Fruit fly (Drosophila melanogaster) whole organism, embryonic: ENCODE measurements around the gene Ets97D.
A peak's percentile ranks its signal among the peaks of the same experiment; 100 is the strongest.

Experiments used
- Aef1 ChIP-seq: fragments of 200-800 bp; sonication (Bioruptor generic); IDR thresholded peaks from 3 replicates; pipeline ENCODE4 v1.3.6; 2022; ENCODE audit warnings: missing biosample characterization, missing genetic modification characterization
- Antp ChIP-seq: fragments of 200-800 bp; sonication (Bioruptor generic); optimal IDR thresholded peaks from 3 replicates; lab custom pipeline; 2016; ENCODE audit warnings: missing biosample characterization, missing genetic modification characterization
- Atf3 ChIP-seq: fragments of 200-800 bp; sonication (Bioruptor generic); optimal IDR thresholded peaks from 3 replicates; lab custom pipeline; 2016; ENCODE audit warnings: missing biosample characterization, missing genetic modification characterization
- B-H1 ChIP-seq: fragments of 200-800 bp; sonication (Bioruptor generic); IDR thresholded peaks from 3 replicates; pipeline ENCODE4 v1.3.6; 2022; ENCODE audit warnings: missing biosample characterization, missing genetic modification characterization
- CG10366 ChIP-seq: fragments of 200-800 bp; sonication (Bioruptor generic); IDR thresholded peaks from 2 replicates; pipeline ENCODE4 v1.3.6; 2022; ENCODE audit warnings: missing biosample characterization, missing genetic modification characterization
- CG10565 ChIP-seq: fragments of 200-800 bp; sonication (Bioruptor generic); optimal IDR thresholded peaks from 3 replicates; lab custom pipeline; 2016; ENCODE audit warnings: missing biosample characterization, mild to moderate bottlenecking, missing genetic modification characterization
- CG10654 ChIP-seq: fragments of 200-800 bp; sonication (Bioruptor generic); optimal IDR thresholded peaks from 2 replicates; lab custom pipeline; 2016; ENCODE audit warnings: missing biosample characterization, missing genetic modification characterization
- CG12219 ChIP-seq: fragments of 200-800 bp; sonication (Bioruptor generic); optimal IDR thresholded peaks from 3 replicates; lab custom pipeline; 2018; ENCODE audit warnings: missing biosample characterization, mild to moderate bottlenecking, missing genetic modification characterization
- CG1233 ChIP-seq: fragments of 200-800 bp; sonication (Bioruptor generic); optimal IDR thresholded peaks from 4 replicates; lab custom pipeline; 2018; ENCODE audit warnings: missing biosample characterization, mild to moderate bottlenecking, missing genetic modification characterization
- CG13123 ChIP-seq: fragments of 200-800 bp; sonication (Bioruptor generic); optimal IDR thresholded peaks from 2 replicates; lab custom pipeline; 2016; ENCODE audit warnings: missing biosample characterization, missing genetic modification characterization
- CG15073 ChIP-seq: fragments of 200-800 bp; sonication (Bioruptor generic); optimal IDR thresholded peaks from 2 replicates; lab custom pipeline; 2016; ENCODE audit warnings: missing biosample characterization, missing genetic modification characterization
- CG15696 ChIP-seq: fragments of 200-800 bp; sonication (Bioruptor generic); optimal IDR thresholded peaks from 2 replicates; lab custom pipeline; 2019; ENCODE audit warnings: missing biosample characterization, mild to moderate bottlenecking, missing genetic modification characterization, moderate library complexity
- CG16813 ChIP-seq: fragments of 200-800 bp; sonication (Bioruptor generic); IDR thresholded peaks from 3 replicates; pipeline ENCODE4 v1.3.6; 2022; ENCODE audit warnings: missing biosample characterization, missing genetic modification characterization; ENCODE audit not compliant: partially characterized antibody
- CG17359 ChIP-seq: fragments of 200-800 bp; sonication (Bioruptor generic); optimal IDR thresholded peaks from 3 replicates; lab custom pipeline; 2018; ENCODE audit warnings: missing biosample characterization, mild to moderate bottlenecking, missing genetic modification characterization, moderate library complexity
- CG2889 ChIP-seq: fragments of 200-800 bp; sonication (Bioruptor generic); IDR thresholded peaks from 3 replicates; pipeline ENCODE4 v1.3.6; 2022; ENCODE audit warnings: missing biosample characterization, missing genetic modification characterization
- CG30020 ChIP-seq: fragments of 200-800 bp; optimal IDR thresholded peaks from 2 replicates; lab custom pipeline; 2019; ENCODE audit warnings: missing biosample characterization, mild to moderate bottlenecking, missing genetic modification characterization, moderate library complexity
- CG30403 ChIP-seq: fragments of 200-800 bp; sonication (Bioruptor generic); optimal IDR thresholded peaks from 3 replicates; lab custom pipeline; 2016; ENCODE audit warnings: missing biosample characterization, missing genetic modification characterization
- CG4404 ChIP-seq: fragments of 200-800 bp; sonication (Bioruptor generic); IDR thresholded peaks from 2 replicates; pipeline ENCODE4 v1.3.6; 2022; ENCODE audit warnings: missing biosample characterization, missing genetic modification characterization
- CG4707 ChIP-seq: fragments of 200-800 bp; sonication (Bioruptor generic); optimal IDR thresholded peaks from 2 replicates; lab custom pipeline; 2018; ENCODE audit warnings: missing biosample characterization, mild to moderate bottlenecking, missing genetic modification characterization, moderate library complexity
- CG5180 ChIP-seq: fragments of 200-800 bp; sonication (Bioruptor generic); optimal IDR thresholded peaks from 3 replicates; lab custom pipeline; 2017; ENCODE audit warnings: missing biosample characterization, missing genetic modification characterization, mild to moderate bottlenecking, moderate library complexity, missing genetic modification reagents
- CG6765 ChIP-seq: fragments of 200-800 bp; sonication (Bioruptor generic); optimal IDR thresholded peaks from 3 replicates; lab custom pipeline; 2017; ENCODE audit warnings: missing biosample characterization, mild to moderate bottlenecking, missing genetic modification characterization
- CG9817 ChIP-seq: fragments of 200-800 bp; sonication (Bioruptor generic); optimal IDR thresholded peaks from 2 replicates; lab custom pipeline; 2018; ENCODE audit warnings: missing biosample characterization, mild to moderate bottlenecking, missing genetic modification characterization, moderate library complexity
- CHES-1-like ChIP-seq: fragments of 200-800 bp; sonication (Bioruptor generic); optimal IDR thresholded peaks from 2 replicates; lab custom pipeline; 2016; ENCODE audit warnings: missing biosample characterization, missing genetic modification characterization
- E2f1 ChIP-seq: fragments of 200-800 bp; sonication (Bioruptor generic); IDR thresholded peaks from 2 replicates; pipeline ENCODE4 v1.3.6; 2022; ENCODE audit warnings: missing biosample characterization, missing genetic modification characterization
- Ets97D ChIP-seq: fragments of 200-800 bp; sonication (Bioruptor generic); optimal IDR thresholded peaks from 3 replicates; lab custom pipeline; 2016; ENCODE audit warnings: missing biosample characterization, missing genetic modification characterization
- Hand ChIP-seq: fragments of 200-800 bp; sonication (Bioruptor generic); optimal IDR thresholded peaks from 2 replicates; lab custom pipeline; 2017; ENCODE audit warnings: mild to moderate bottlenecking, missing biosample characterization, missing genetic modification reagents, missing genetic modification characterization
- Hey ChIP-seq: fragments of 200-800 bp; sonication (Bioruptor generic); optimal IDR thresholded peaks from 3 replicates; lab custom pipeline; 2018; ENCODE audit warnings: missing biosample characterization, mild to moderate bottlenecking, missing genetic modification characterization
- Hr3 ChIP-seq: fragments of 200-800 bp; sonication (Bioruptor generic); optimal IDR thresholded peaks from 3 replicates; lab custom pipeline; 2016; ENCODE audit warnings: missing biosample characterization, missing genetic modification characterization
- Lpt ChIP-seq: fragments of >200 bp; optimal IDR thresholded peaks from 2 replicates; lab custom pipeline; 2018; ENCODE audit warnings: missing biosample characterization, missing genetic modification characterization
- Mad ChIP-seq: fragments of 200-800 bp; sonication (Bioruptor generic); optimal IDR thresholded peaks from 2 replicates; lab custom pipeline; 2016; ENCODE audit warnings: missing biosample characterization, missing genetic modification characterization
- Max ChIP-seq: fragments of 200-800 bp; sonication (Bioruptor generic); optimal IDR thresholded peaks from 2 replicates; lab custom pipeline; 2016; ENCODE audit warnings: missing biosample characterization, mild to moderate bottlenecking, missing genetic modification characterization
- Oaz ChIP-seq: fragments of 200-800 bp; sonication (Bioruptor generic); IDR thresholded peaks from 2 replicates; pipeline ENCODE4 v1.3.6; 2022; ENCODE audit warnings: missing biosample characterization, missing genetic modification characterization
- PHDP ChIP-seq: fragments of 200-800 bp; sonication (Bioruptor generic); optimal IDR thresholded peaks from 3 replicates; lab custom pipeline; 2018; ENCODE audit warnings: missing biosample characterization, mild to moderate bottlenecking, missing genetic modification characterization, moderate library complexity
- Poxn ChIP-seq: fragments of 200-800 bp; sonication (Bioruptor generic); IDR thresholded peaks from 2 replicates; pipeline ENCODE4 v1.3.6; 2022; ENCODE audit warnings: missing biosample characterization, missing genetic modification characterization
- Scr ChIP-seq: fragments of 200-800 bp; sonication (Bioruptor generic); IDR thresholded peaks from 2 replicates; pipeline ENCODE4 v1.3.6; 2022; ENCODE audit warnings: missing biosample characterization, missing genetic modification characterization; ENCODE audit not compliant: partially characterized antibody
- Sin3A ChIP-seq: fragments of >200 bp; optimal IDR thresholded peaks from 2 replicates; lab custom pipeline; 2018
- Sry-β ChIP-seq: fragments of 200-800 bp; sonication (Bioruptor generic); optimal IDR thresholded peaks from 2 replicates; lab custom pipeline; 2018; ENCODE audit warnings: missing biosample characterization, mild to moderate bottlenecking, missing genetic modification characterization, moderate library complexity
- Xrp1 ChIP-seq: fragments of 200-800 bp; sonication (Bioruptor generic); IDR thresholded peaks from 2 replicates; pipeline ENCODE4 v1.3.6; 2022; ENCODE audit warnings: missing biosample characterization, missing genetic modification characterization
- YL-1 ChIP-seq: fragments of 200-800 bp; sonication (Bioruptor generic); optimal IDR thresholded peaks from 3 replicates; lab custom pipeline; 2017; ENCODE audit warnings: missing biosample characterization, mild to moderate bottlenecking, missing genetic modification characterization
- bbx ChIP-seq: fragments of 200-800 bp; sonication (Bioruptor generic); IDR thresholded peaks from 2 replicates; pipeline ENCODE4 v1.3.6; 2022; ENCODE audit warnings: missing biosample characterization, missing genetic modification characterization; ENCODE audit not compliant: partially characterized antibody
- br ChIP-seq: fragments of >200 bp; optimal IDR thresholded peaks from 2 replicates; lab custom pipeline; 2017
- cas ChIP-seq: fragments of 200-800 bp; sonication (Bioruptor generic); IDR thresholded peaks from 2 replicates; pipeline ENCODE4 v1.3.6; 2022; ENCODE audit warnings: missing biosample characterization, missing genetic modification characterization
- caup ChIP-seq: fragments of 200-800 bp; sonication (Bioruptor generic); optimal IDR thresholded peaks from 3 replicates; lab custom pipeline; 2017; ENCODE audit warnings: missing biosample characterization, mild to moderate bottlenecking, missing genetic modification characterization, moderate library complexity; ENCODE audit not compliant: severe bottlenecking
- eyg ChIP-seq: fragments of 200-800 bp; sonication (Bioruptor generic); optimal IDR thresholded peaks from 3 replicates; lab custom pipeline; 2016; ENCODE audit warnings: missing biosample characterization, missing genetic modification characterization
- insv ChIP-seq, 2 experiments: fragments of 200-800 bp; sonication (Bioruptor generic); optimal IDR thresholded peaks; 3 replicates each; lab custom pipeline; 2016 to 2018; ENCODE audit warnings: missing biosample characterization in 2 of 2, missing genetic modification characterization in 2 of 2
- jigr1 ChIP-seq: fragments of 200-800 bp; sonication (Bioruptor generic); IDR thresholded peaks from 3 replicates; pipeline ENCODE4 v1.3.6; 2022; ENCODE audit warnings: missing biosample characterization, missing genetic modification characterization
- kah ChIP-seq: fragments of 200-800 bp; sonication (Bioruptor generic); optimal IDR thresholded peaks from 2 replicates; lab custom pipeline; 2018; ENCODE audit warnings: missing biosample characterization, mild to moderate bottlenecking, missing genetic modification characterization
- org-1 ChIP-seq: fragments of 200-800 bp; sonication (Bioruptor generic); optimal IDR thresholded peaks from 2 replicates; lab custom pipeline; 2017; ENCODE audit warnings: missing biosample characterization, missing genetic modification characterization
- pho ChIP-seq: fragments of 200-800 bp; sonication (Bioruptor generic); optimal IDR thresholded peaks from 2 replicates; lab custom pipeline; 2016; ENCODE audit warnings: missing biosample characterization, missing genetic modification characterization
- seq ChIP-seq: fragments of 200-800 bp; sonication (Bioruptor generic); IDR thresholded peaks from 2 replicates; pipeline ENCODE4 v1.3.6; 2022; ENCODE audit warnings: missing biosample characterization, missing genetic modification characterization
- sug ChIP-seq: fragments of 200-800 bp; optimal IDR thresholded peaks from 2 replicates; lab custom pipeline; 2019; ENCODE audit warnings: missing biosample characterization, mild to moderate bottlenecking, missing genetic modification characterization, moderate library complexity
- zen ChIP-seq: fragments of 200-800 bp; sonication (Bioruptor generic); optimal IDR thresholded peaks from 3 replicates; lab custom pipeline; 2018; ENCODE audit warnings: missing biosample characterization, mild to moderate bottlenecking, missing genetic modification characterization, moderate library complexity

Gene Ets97D

dm6 chr3R:26886283-26886689 lies 26.4 kb downstream of the Ets97D start (continued):
- TF ChIP-seq Antp (GFP tag; lab: Kevin White, UChicago) (no peak), CG10565 (GFP tag; lab: Kevin White, UChicago) (no peak), CG10366 (GFP tag; lab: Robert Waterston, UW) (peak; percentile 38; the same call in 1 of the 2 replicates), Hey (tag; lab: Kevin White, UChicago) (no peak), caup (peak; percentile 52), pho (GFP tag; lab: Kevin White, UChicago) (no peak), PHDP (tag; lab: Kevin White, UChicago) (peak; percentile 72), kah (GFP tag; lab: Kevin White, UChicago) (peak; percentile 62), CHES-1-like (GFP tag; lab: Kevin White, UChicago) (no peak), Max (no peak), CG1233 (GFP tag; lab: Kevin White, UChicago) (peak; percentile 73), Sin3A (lab: Kevin White, UChicago) (no peak), sug (tag; lab: Kevin White, UChicago) (peak; percentile 65), E2f1 (peak; percentile 23; the same call in 1 of the 2 replicates), CG13123 (GFP tag; lab: Kevin White, UChicago) (no peak), Hr3 (peak; percentile 61), CG4707 (GFP tag; lab: Kevin White, UChicago) (peak; percentile 42), CG16813 (GFP tag; lab: Robert Waterston, UW) (no peak), Scr (GFP tag; lab: Robert Waterston, UW) (no peak), CG4404 (peak; percentile 77), CG30403 (GFP tag; lab: Kevin White, UChicago) (peak; percentile 65), jigr1 (GFP tag; lab: Robert Waterston, UW) (no peak), Hand (peak; percentile 3), Poxn (GFP tag; lab: Robert Waterston, UW) (no peak), insv (GFP tag; optimal IDR thresholded peaks at IDR 0.05; lab: Kevin White, UChicago) (no peak), CG9817 (tag; lab: Kevin White, UChicago) (peak; percentile 52), CG10654 (GFP tag; lab: Kevin White, UChicago) (peak; percentile 18), CG30020 (tag; lab: Kevin White, UChicago) (peak; percentile 31), YL-1 (GFP tag; lab: Kevin White, UChicago) (peak; percentile 51), Xrp1 (GFP tag; lab: Robert Waterston, UW) (peak; percentile 85), Mad (GFP tag; lab: Kevin White, UChicago) (no peak), CG12219 (GFP tag; lab: Kevin White, UChicago) (peak; percentile 58), CG5180 (peak; percentile 49), eyg (GFP tag; lab: Kevin White, UChicago) (no peak), Oaz (GFP tag; lab: Robert Waterston, UW) (no peak; the same call in 1 of the 2 replicates), B-H1 (peak; percentile 53), bbx (GFP tag; lab: Robert Waterston, UW) (no peak), zen (tag; lab: Kevin White, UChicago) (peak; percentile 50), org-1 (peak; percentile 64), Aef1 (GFP tag; lab: Robert Waterston, UW) (peak; percentile 39; the same call in 2 of the 3 replicates), Sry-β (GFP tag; lab: Kevin White, UChicago) (peak; percentile 35), br (lab: Kevin White, UChicago) (no peak), CG2889 (GFP tag; lab: Robert Waterston, UW) (0 out of 3 replicates have a peak, but pooled peaks have one; percentile 32), Ets97D (GFP tag; lab: Kevin White, UChicago) (peak; percentile 27), CG15696 (tag; lab: Kevin White, UChicago) (peak; percentile 88), CG17359 (tag; lab: Kevin White, UChicago) (peak; percentile 62), cas (GFP tag; lab: Robert Waterston, UW) (no peak), CG15073 (no peak), seq (GFP tag; lab: Robert Waterston, UW) (no peak), CG6765 (no peak), Lpt (GFP tag; lab: Kevin White, UChicago) (no peak), Atf3 (GFP tag; lab: Kevin White, UChicago) (no peak)
